Worm (Caenorhabditis elegans): ENCODE results near the gene C10C6.13.

Gene C10C6.13

ce11 chrIV:11498169-11498568 lies 28.6 kb upstream of the C10C6.13 start, which contains the start of gene sms-1:
Gene sms-1, minus strand, starts transcription at chrIV:11498174.
- no peak for TF ChIP-seq zag-1 (tag; optimal IDR thresholded peaks at IDR 0.05)
- no peak for TF ChIP-seq ztf-11 (tag; optimal IDR thresholded peaks at IDR 0.05)
- no peak for TF ChIP-seq fkh-10 (GFP tag; optimal IDR thresholded peaks at IDR 0.05)
- no peak for TF ChIP-seq sea-2 (GFP tag; optimal IDR thresholded peaks at IDR 0.05)
- no peak for TF ChIP-seq skn-1 (tag; optimal IDR thresholded peaks at IDR 0.05)
- no peak for TF ChIP-seq nhr-25 (tag; optimal IDR thresholded peaks at IDR 0.05)
- no peak for TF ChIP-seq ZK546.5 (tag; optimal IDR thresholded peaks at IDR 0.05)
- no peak for TF ChIP-seq tbx-2 (tag; optimal IDR thresholded peaks at IDR 0.05)
- no peak for TF ChIP-seq nhr-76 (tag; optimal IDR thresholded peaks at IDR 0.05)
- TF ChIP-seq egl-5 (tag; optimal IDR thresholded peaks at IDR 0.05): no peak
- TF ChIP-seq elt-3 (tag; optimal IDR thresholded peaks at IDR 0.05): no peak
- TF ChIP-seq nhr-77 (tag; optimal IDR thresholded peaks at IDR 0.05): no peak

ce11 chrIV:11494924-11495323 lies 25.4 kb upstream of the C10C6.13 start:
- no peak for TF ChIP-seq nhr-28 (tag; optimal IDR thresholded peaks at IDR 0.05)
- TF ChIP-seq nhr-43 (tag; optimal IDR thresholded peaks at IDR 0.05; ENCODE audit: poor library complexity, severe bottlenecking): no peak
- no peak for TF ChIP-seq nhr-76 (tag; optimal IDR thresholded peaks at IDR 0.05)
- no peak for TF ChIP-seq egl-5 (tag; optimal IDR thresholded peaks at IDR 0.05)
- TF ChIP-seq tbx-2 (tag; optimal IDR thresholded peaks at IDR 0.05): no peak
- no peak for TF ChIP-seq ama-1 (optimal IDR thresholded peaks at IDR 0.05)
- TF ChIP-seq pqm-1 (tag; optimal IDR thresholded peaks at IDR 0.05): no peak
- peak; percentile 45 for TF ChIP-seq lin-39 (tag; optimal IDR thresholded peaks at IDR 0.05)
- no peak for TF ChIP-seq unc-62 (GFP tag; optimal IDR thresholded peaks at IDR 0.05)
- TF ChIP-seq elt-1 (tag; optimal IDR thresholded peaks at IDR 0.05): peak; percentile 34
- TF ChIP-seq snpc-4 (tag; optimal IDR thresholded peaks at IDR 0.05): no peak
- peak; percentile 59 for TF ChIP-seq hmg-11 (tag; optimal IDR thresholded peaks at IDR 0.05)
- no peak for TF ChIP-seq unc-39 (tag; optimal IDR thresholded peaks at IDR 0.05)
- peak; percentile 63 for TF ChIP-seq nfya-1 (tag; optimal IDR thresholded peaks at IDR 0.05; ENCODE audit: insufficient read depth)
- peak; percentile 18 for TF ChIP-seq fkh-10 (GFP tag; optimal IDR thresholded peaks at IDR 0.05)
- TF ChIP-seq aly-2 (tag; optimal IDR thresholded peaks at IDR 0.05): no peak
- TF ChIP-seq daf-12 (tag; optimal IDR thresholded peaks at IDR 0.05): no peak

ce11 chrIV:11493899-11494298 lies 24.4 kb upstream of the C10C6.13 start:
- peak; percentile 45 for TF ChIP-seq nhr-25 (tag; optimal IDR thresholded peaks at IDR 0.05)
- no peak for TF ChIP-seq ZK546.5 (tag; optimal IDR thresholded peaks at IDR 0.05)
- peak; percentile 34 for TF ChIP-seq nhr-43 (tag; optimal IDR thresholded peaks at IDR 0.05; ENCODE audit: poor library complexity, severe bottlenecking)
- peak; percentile 47 for TF ChIP-seq nhr-23 (tag; optimal IDR thresholded peaks at IDR 0.05)
- TF ChIP-seq ceh-28 (tag; optimal IDR thresholded peaks at IDR 0.05): peak; percentile 29

- TF ChIP-seq elt-1 (tag; optimal IDR thresholded peaks at IDR 0.05) (no peak), elt-2 (tag; optimal IDR thresholded peaks at IDR 0.05) (peak; percentile 6)
Measured at ce11 chrIV:11492345-11492744, 22.8 kb upstream of the C10C6.13 start.

- TF ChIP-seq ceh-16 (tag; optimal IDR thresholded peaks at IDR 0.05) (no peak), daf-12 (tag; optimal IDR thresholded peaks at IDR 0.05) (no peak), egl-5 (tag; optimal IDR thresholded peaks at IDR 0.05) (no peak), snpc-4 (tag; optimal IDR thresholded peaks at IDR 0.05) (no peak), tbx-2 (tag; optimal IDR thresholded peaks at IDR 0.05) (no peak), mdl-1 (tag; optimal IDR thresholded peaks at IDR 0.05) (no peak), pqm-1 (tag; optimal IDR thresholded peaks at IDR 0.05) (no peak), hmg-11 (tag; optimal IDR thresholded peaks at IDR 0.05) (peak; percentile 2), lsy-12 (tag; optimal IDR thresholded peaks at IDR 0.05) (peak; percentile 20), egl-27 (tag; optimal IDR thresholded peaks at IDR 0.05) (no peak), nhr-237 (tag; optimal IDR thresholded peaks at IDR 0.05) (no peak), unc-39 (tag; optimal IDR thresholded peaks at IDR 0.05) (no peak), nhr-77 (tag; optimal IDR thresholded peaks at IDR 0.05) (no peak), ama-1 (optimal IDR thresholded peaks at IDR 0.05) (no peak), eor-1 (tag; optimal IDR thresholded peaks at IDR 0.05) (no peak), nhr-23 (tag; optimal IDR thresholded peaks at IDR 0.05) (peak; percentile 52), ztf-11 (tag; optimal IDR thresholded peaks at IDR 0.05) (no peak), nhr-25 (tag; optimal IDR thresholded peaks at IDR 0.05) (peak; percentile 57), ceh-82 (tag; optimal IDR thresholded peaks at IDR 0.05) (no peak), nhr-67 (tag; optimal IDR thresholded peaks at IDR 0.05) (no peak), jun-1 (tag; optimal IDR thresholded peaks at IDR 0.05) (no peak), nhr-43 (tag; optimal IDR thresholded peaks at IDR 0.05; ENCODE audit: poor library complexity, severe bottlenecking) (peak; percentile 71), skn-1 (tag; optimal IDR thresholded peaks at IDR 0.05) (no peak), sea-2 (GFP tag; optimal IDR thresholded peaks at IDR 0.05) (no peak), nfya-1 (tag; optimal IDR thresholded peaks at IDR 0.05; ENCODE audit: insufficient read depth) (peak; percentile 1), nhr-28 (tag; optimal IDR thresholded peaks at IDR 0.05) (no peak), nhr-12 (tag; optimal IDR thresholded peaks at IDR 0.05) (no peak), elt-1 (tag; optimal IDR thresholded peaks at IDR 0.05) (peak; percentile 24), elt-3 (tag; optimal IDR thresholded peaks at IDR 0.05) (no peak), aly-2 (tag; optimal IDR thresholded peaks at IDR 0.05) (no peak), mml-1 (tag; optimal IDR thresholded peaks at IDR 0.05) (no peak), fkh-10 (GFP tag; optimal IDR thresholded peaks at IDR 0.05) (no peak), nhr-11 (tag; optimal IDR thresholded peaks at IDR 0.05) (no peak), ztf-4 (tag; optimal IDR thresholded peaks at IDR 0.05) (no peak), nhr-76 (tag; optimal IDR thresholded peaks at IDR 0.05) (no peak)
Measured at ce11 chrIV:11491422-11491821, 21.9 kb upstream of the C10C6.13 start.

Data from whole organism, L3 larva.